Fruit fly (Drosophila melanogaster) whole organism, prepupa: ENCODE results near the gene dnc.

Source experiments
- Ets21C ChIP-seq: fragments of 200-800 bp; sonication (Bioruptor generic); optimal IDR thresholded peaks from 3 replicates; lab custom pipeline; 2016; ENCODE audit warnings: missing biosample characterization, missing genetic modification characterization
- Hr39 ChIP-seq: fragments of 200-800 bp; sonication (Bioruptor generic); optimal IDR thresholded peaks from 2 replicates; lab custom pipeline; 2016; ENCODE audit warnings: missing biosample characterization, missing genetic modification characterization

DNA sequence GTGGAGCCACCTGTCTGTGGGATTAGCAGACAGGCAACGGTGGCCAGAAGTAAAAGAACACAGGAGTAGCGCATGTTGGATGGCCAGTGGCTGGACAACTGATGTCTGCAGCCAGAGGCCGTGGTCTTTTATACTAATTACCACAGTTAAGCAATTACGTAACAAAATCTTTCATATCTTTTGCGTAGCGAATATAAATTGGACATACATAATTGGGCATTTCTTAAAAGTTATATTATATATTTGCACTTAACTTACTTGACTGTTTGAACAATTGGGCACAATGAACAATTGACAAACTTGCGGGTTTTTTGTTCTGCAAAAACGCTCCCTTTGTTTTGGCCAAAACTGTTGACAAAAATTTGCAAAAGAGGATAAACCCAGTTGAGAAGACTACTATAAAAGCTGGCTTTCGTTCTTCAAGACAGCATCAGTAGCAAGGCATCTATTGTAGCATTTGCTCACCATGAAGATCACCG, 65.8 kb downstream of the dnc start, which contains the start of the genes ng3 and ng1:
- TF ChIP-seq Hr39 (GFP tag; lab: Kevin White, UChicago) (no peak), Ets21C (GFP tag; lab: Kevin White, UChicago) (no peak)
